Worm (Caenorhabditis elegans) whole organism, L3 larva: ENCODE results near the gene sru-8.

Source experiments
- ZK546.5 ChIP-seq: sonication (generic microtip); optimal IDR thresholded peaks from 2 replicates; lab custom pipeline; 2017; ENCODE audit warnings: missing biosample characterization, missing genetic modification characterization
- aly-2 ChIP-seq: fragments of 150-350 bp; optimal IDR thresholded peaks from 2 replicates; lab custom pipeline; 2014; ENCODE audit warnings: missing biosample characterization, missing genetic modification characterization
- ama-1 ChIP-seq: fragments of 150-350 bp; optimal IDR thresholded peaks from 2 replicates; lab custom pipeline; 2018
- ceh-16 ChIP-seq: sonication (generic microtip); optimal IDR thresholded peaks from 2 replicates; lab custom pipeline; 2017; ENCODE audit warnings: missing biosample characterization, missing genetic modification characterization
- ceh-28 ChIP-seq: fragments of 150-350 bp; optimal IDR thresholded peaks from 2 replicates; lab custom pipeline; 2014; ENCODE audit warnings: missing biosample characterization, missing genetic modification reagents, missing genetic modification characterization
- ceh-82 ChIP-seq: fragments of 150-350 bp; optimal IDR thresholded peaks from 2 replicates; lab custom pipeline; 2014; ENCODE audit warnings: missing biosample characterization, missing genetic modification characterization
- ceh-9 ChIP-seq: sonication (generic microtip); optimal IDR thresholded peaks from 2 replicates; lab custom pipeline; 2018; ENCODE audit warnings: missing biosample characterization, missing genetic modification characterization
- daf-12 ChIP-seq: fragments of 150-350 bp; optimal IDR thresholded peaks from 2 replicates; lab custom pipeline; 2014; ENCODE audit warnings: missing biosample characterization, missing genetic modification reagents, missing genetic modification characterization
- egl-27 ChIP-seq: sonication (generic microtip); optimal IDR thresholded peaks from 4 replicates; lab custom pipeline; 2017; ENCODE audit warnings: missing biosample characterization, missing genetic modification reagents, missing genetic modification characterization
- egl-5 ChIP-seq: fragments of 150-350 bp; optimal IDR thresholded peaks from 2 replicates; lab custom pipeline; 2017; ENCODE audit warnings: missing biosample characterization, missing genetic modification reagents, missing genetic modification characterization, inconsistent platforms
- elt-2 ChIP-seq: sonication (generic microtip); optimal IDR thresholded peaks from 2 replicates; lab custom pipeline; 2016; ENCODE audit warnings: missing genetic modification reagents, mild to moderate bottlenecking, missing genetic modification characterization, missing compliant biosample characterization
- eor-1 ChIP-seq, 2 experiments: fragments of 150-350 bp; optimal IDR thresholded peaks; 2 replicates each; lab custom pipeline; 2014 to 2018; ENCODE audit warnings: missing biosample characterization in 2 of 2, missing genetic modification characterization in 2 of 2
- fkh-10 ChIP-seq: sonication (generic microtip); optimal IDR thresholded peaks from 2 replicates; lab custom pipeline; 2017; ENCODE audit warnings: missing biosample characterization, missing genetic modification reagents, missing genetic modification characterization
- fkh-2 ChIP-seq: fragments of 150-350 bp; optimal IDR thresholded peaks from 2 replicates; lab custom pipeline; 2014; ENCODE audit warnings: missing biosample characterization, missing genetic modification reagents, missing genetic modification characterization
- fos-1 ChIP-seq: fragments of 150-350 bp; optimal IDR thresholded peaks from 2 replicates; lab custom pipeline; 2014; ENCODE audit warnings: missing biosample characterization, missing genetic modification characterization
- hmg-11 ChIP-seq: sonication (generic microtip); optimal IDR thresholded peaks from 2 replicates; lab custom pipeline; 2016; ENCODE audit warnings: missing genetic modification characterization, missing compliant biosample characterization
- lin-15B ChIP-seq: fragments of 150-350 bp; optimal IDR thresholded peaks from 2 replicates; lab custom pipeline; 2014; ENCODE audit warnings: missing biosample characterization, missing genetic modification characterization
- lin-39 ChIP-seq: fragments of 150-350 bp; optimal IDR thresholded peaks from 2 replicates; lab custom pipeline; 2018; ENCODE audit warnings: missing biosample characterization, missing genetic modification reagents, missing genetic modification characterization
- lsy-12 ChIP-seq: sonication (generic microtip); optimal IDR thresholded peaks from 2 replicates; lab custom pipeline; 2016; ENCODE audit warnings: mild to moderate bottlenecking, missing genetic modification characterization, missing compliant biosample characterization
- mml-1 ChIP-seq: fragments of 150-350 bp; sonication (generic microtip); optimal IDR thresholded peaks from 3 replicates; lab custom pipeline; 2014; ENCODE audit warnings: missing biosample characterization, missing genetic modification characterization
- nfya-1 ChIP-seq: sonication (generic microtip); optimal IDR thresholded peaks from 2 replicates; lab custom pipeline; 2017; ENCODE audit warnings: missing genetic modification characterization, mild to moderate bottlenecking, missing compliant biosample characterization, antibody characterized with exemption, moderate library complexity; ENCODE audit not compliant: insufficient read depth
- nhr-11 ChIP-seq: fragments of 150-350 bp; optimal IDR thresholded peaks from 2 replicates; lab custom pipeline; 2014; ENCODE audit warnings: missing biosample characterization, missing genetic modification characterization
- nhr-23 ChIP-seq: fragments of 150-350 bp; optimal IDR thresholded peaks from 2 replicates; lab custom pipeline; 2014; ENCODE audit warnings: missing biosample characterization, missing genetic modification reagents, missing genetic modification characterization
- nhr-25 ChIP-seq: sonication (generic microtip); optimal IDR thresholded peaks from 2 replicates; lab custom pipeline; 2017; ENCODE audit warnings: missing biosample characterization, missing genetic modification characterization
- nhr-28 ChIP-seq: fragments of 150-350 bp; optimal IDR thresholded peaks from 2 replicates; lab custom pipeline; 2014; ENCODE audit warnings: missing biosample characterization, missing genetic modification characterization
- nhr-67 ChIP-seq: fragments of 150-350 bp; optimal IDR thresholded peaks from 2 replicates; lab custom pipeline; 2014; ENCODE audit warnings: missing biosample characterization, missing genetic modification characterization
- nhr-76 ChIP-seq: fragments of 150-350 bp; sonication (generic microtip); optimal IDR thresholded peaks from 5 replicates; lab custom pipeline; 2014; ENCODE audit warnings: missing biosample characterization, missing genetic modification characterization
- nhr-77 ChIP-seq: fragments of 150-350 bp; optimal IDR thresholded peaks from 2 replicates; lab custom pipeline; 2014; ENCODE audit warnings: missing biosample characterization, missing genetic modification characterization
- pha-4 ChIP-seq: fragments of 150-350 bp; optimal IDR thresholded peaks from 2 replicates; lab custom pipeline; 2014; ENCODE audit warnings: missing biosample characterization, missing genetic modification reagents, missing genetic modification characterization
- pqm-1 ChIP-seq: fragments of 150-350 bp; optimal IDR thresholded peaks from 2 replicates; lab custom pipeline; 2017; ENCODE audit warnings: missing biosample characterization, missing genetic modification characterization, inconsistent platforms
- sea-2 ChIP-seq: fragments of 150-350 bp; sonication (generic microtip); optimal IDR thresholded peaks from 4 replicates; lab custom pipeline; 2014; ENCODE audit warnings: missing biosample characterization, missing genetic modification reagents, missing genetic modification characterization
- skn-1 ChIP-seq: fragments of 150-350 bp; optimal IDR thresholded peaks from 2 replicates; lab custom pipeline; 2014; ENCODE audit warnings: missing biosample characterization, missing genetic modification characterization
- snpc-4 ChIP-seq: fragments of 150-350 bp; optimal IDR thresholded peaks from 2 replicates; lab custom pipeline; 2014; ENCODE audit warnings: missing biosample characterization, missing genetic modification characterization
- tbx-2 ChIP-seq: sonication (generic microtip); optimal IDR thresholded peaks from 2 replicates; lab custom pipeline; 2016; ENCODE audit warnings: mild to moderate bottlenecking, missing genetic modification characterization, missing compliant biosample characterization
- unc-39 ChIP-seq: sonication (generic microtip); optimal IDR thresholded peaks from 4 replicates; lab custom pipeline; 2017; ENCODE audit warnings: missing biosample characterization, missing genetic modification characterization
- unc-62 ChIP-seq: fragments of 150-350 bp; sonication (generic microtip); optimal IDR thresholded peaks from 4 replicates; lab custom pipeline; 2014; ENCODE audit warnings: missing biosample characterization, missing genetic modification reagents, missing genetic modification characterization
- zag-1 ChIP-seq: fragments of 150-350 bp; optimal IDR thresholded peaks from 2 replicates; lab custom pipeline; 2014; ENCODE audit warnings: missing biosample characterization, missing genetic modification characterization
- ztf-11 ChIP-seq: fragments of 150-350 bp; optimal IDR thresholded peaks from 2 replicates; lab custom pipeline; 2014; ENCODE audit warnings: missing biosample characterization, missing genetic modification characterization

Gene sru-8

DNA sequence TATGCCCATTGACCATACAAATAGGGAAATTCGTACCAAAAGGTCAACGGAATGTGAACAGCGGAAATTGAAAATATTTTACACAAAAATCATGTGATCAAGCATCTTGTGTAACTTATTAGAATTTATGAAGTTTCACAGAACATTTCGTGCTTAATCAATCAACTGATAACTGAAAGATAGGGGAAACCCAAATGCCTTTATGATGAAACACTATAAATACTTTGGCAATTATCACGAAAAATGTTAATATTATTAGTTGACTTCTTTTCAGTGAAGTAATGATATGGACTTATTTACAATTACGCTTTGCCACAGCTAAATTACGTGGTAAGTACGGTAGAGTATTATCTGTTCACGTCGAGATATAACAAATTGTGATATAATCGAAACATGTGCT is 13.3 kb downstream of the sru-8 start:
- TF ChIP-seq nhr-28 (no peak), elt-2 (peak; percentile 60)

DNA sequence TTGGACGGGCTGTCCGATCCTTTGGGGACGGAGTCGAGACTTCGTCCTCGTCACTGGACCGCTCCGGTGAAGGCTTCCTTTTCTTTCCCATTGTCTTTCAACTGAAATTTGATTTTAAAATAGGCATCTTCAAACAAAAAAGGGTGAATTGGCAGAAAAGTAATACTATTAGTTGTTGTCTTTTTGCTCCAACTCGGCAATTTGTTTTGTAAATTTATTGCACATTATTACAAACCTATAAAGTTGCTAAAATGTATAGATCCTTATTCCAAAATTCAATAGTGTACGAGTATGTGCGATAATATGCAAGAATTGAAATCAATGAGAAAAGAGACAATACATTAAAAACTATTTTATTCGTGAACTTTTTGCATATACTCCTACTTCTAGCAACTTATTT is 16.2 kb downstream of the sru-8 start, which contains the start of gene lsy-12:
Gene lsy-12 (minus strand): TSS at position 101 of the 400 bp plus-strand sequence.
- TF ChIP-seq egl-5 (tag; lab: Kevin White, UChicago): no peak
- TF ChIP-seq aly-2 (tag; lab: Kevin White, UChicago): no peak
- TF ChIP-seq nfya-1 (tag; lab: Kevin White, UChicago): no peak
- no peak for TF ChIP-seq ama-1 (lab: Kevin White, UChicago)
- no peak for TF ChIP-seq ztf-11

DNA sequence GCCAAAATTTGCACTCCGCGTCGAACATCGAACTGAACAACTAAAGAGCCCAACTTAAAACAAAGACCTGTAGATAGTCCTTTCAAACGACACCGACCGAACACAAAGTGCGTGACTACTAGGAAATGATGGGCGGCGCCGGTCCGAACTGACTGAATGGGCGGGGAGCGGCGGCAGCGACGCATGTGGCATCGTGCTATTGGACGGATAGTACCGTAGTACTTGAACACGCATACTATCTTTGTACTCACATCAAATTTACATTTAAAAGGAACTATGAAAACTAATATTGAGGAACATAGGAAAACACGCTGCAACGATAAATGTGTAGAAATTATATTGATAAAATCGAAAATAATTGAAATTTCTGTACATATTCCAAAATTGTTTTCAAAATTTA is 16.7 kb downstream of the sru-8 start:
- TF ChIP-seq lin-15B (tag; lab: Kevin White, UChicago): no peak
- no peak for TF ChIP-seq nhr-23 (tag; lab: Kevin White, UChicago)
- no peak for TF ChIP-seq hmg-11 (tag; lab: Kevin White, UChicago)
- TF ChIP-seq elt-2: no peak
- no peak for TF ChIP-seq ztf-11
- TF ChIP-seq lin-39 (tag; lab: Kevin White, UChicago): no peak
- peak; percentile 99 for TF ChIP-seq nfya-1 (tag; lab: Kevin White, UChicago)
- no peak for TF ChIP-seq tbx-2
- no peak for TF ChIP-seq zag-1 (tag; lab: Kevin White, UChicago)
- TF ChIP-seq lsy-12 (tag; lab: Kevin White, UChicago): peak; percentile 80

- no peak for TF ChIP-seq ceh-82 (tag; lab: Kevin White, UChicago)
- no peak for TF ChIP-seq daf-12 (tag; lab: Kevin White, UChicago)
- no peak for TF ChIP-seq nhr-28
- TF ChIP-seq pha-4 (tag; lab: Kevin White, UChicago): no peak
- no peak for TF ChIP-seq egl-27 (tag; lab: Kevin White, UChicago)
- no peak for TF ChIP-seq ceh-16 (tag; lab: Kevin White, UChicago)
- TF ChIP-seq nfya-1 (tag; lab: Kevin White, UChicago): no peak
- TF ChIP-seq zag-1 (tag; lab: Kevin White, UChicago): no peak
- TF ChIP-seq mml-1 (tag; lab: Kevin White, UChicago): no peak
- TF ChIP-seq unc-39 (tag; lab: Kevin White, UChicago): no peak
- TF ChIP-seq fkh-2 (tag; lab: Kevin White, UChicago): no peak
- no peak for TF ChIP-seq lsy-12 (tag; lab: Kevin White, UChicago)
- no peak for TF ChIP-seq fkh-10 (GFP tag; lab: Kevin White, UChicago)
- TF ChIP-seq nhr-25 (tag; lab: Kevin White, UChicago): no peak
- TF ChIP-seq eor-1 (tag; optimal IDR thresholded peaks at IDR 0.05; lab: Kevin White, UChicago): no peak
Measured at ce11 chrV:9868311-9868710, 24.6 kb downstream of the sru-8 start, which contains the start of gene srab-17. Gene srab-17 (minus strand): TSS chrV:9868411.

ce11 chrV:9871339-9871738 is 27.7 kb downstream of the sru-8 start, which contains the start of gene srab-18:
Gene srab-18 (minus strand): TSS chrV:9871439.
- TF ChIP-seq ceh-9 (tag; lab: Kevin White, UChicago) (no peak), nhr-67 (tag; lab: Kevin White, UChicago) (no peak), hmg-11 (tag; lab: Kevin White, UChicago) (no peak), ztf-11 (no peak), ama-1 (lab: Kevin White, UChicago) (no peak), pqm-1 (tag; lab: Kevin White, UChicago) (no peak), fos-1 (tag; lab: Kevin White, UChicago) (no peak), nhr-77 (tag; lab: Kevin White, UChicago) (no peak), sea-2 (GFP tag; lab: Kevin White, UChicago) (no peak), nfya-1 (tag; lab: Kevin White, UChicago) (no peak), eor-1 (tag; optimal IDR thresholded peaks at IDR 0.05; lab: Kevin White, UChicago) (no peak), nhr-28 (no peak), ZK546.5 (tag; lab: Kevin White, UChicago) (no peak)

- no peak for TF ChIP-seq lin-39 (tag; lab: Kevin White, UChicago)
- TF ChIP-seq nhr-28: no peak
- TF ChIP-seq ama-1 (lab: Kevin White, UChicago): no peak
- TF ChIP-seq ZK546.5 (tag; lab: Kevin White, UChicago): no peak
- no peak for TF ChIP-seq egl-27 (tag; lab: Kevin White, UChicago)
- TF ChIP-seq skn-1 (tag; lab: Kevin White, UChicago): no peak
- no peak for TF ChIP-seq snpc-4 (tag; lab: Kevin White, UChicago)
- TF ChIP-seq eor-1 (tag; optimal IDR thresholded peaks at IDR 0.05; lab: Kevin White, UChicago): no peak
- TF ChIP-seq nhr-76 (tag; lab: Kevin White, UChicago): no peak
- no peak for TF ChIP-seq unc-62 (GFP tag; lab: Kevin White, UChicago)
- TF ChIP-seq nhr-11 (tag; lab: Kevin White, UChicago): no peak
- TF ChIP-seq ceh-28: no peak
- no peak for TF ChIP-seq nhr-25 (tag; lab: Kevin White, UChicago)
Measured at ce11 chrV:9879404-9879803, 35.7 kb downstream of the sru-8 start, which contains the start of gene srab-26. Gene srab-26 (minus strand): TSS chrV:9879504.
